Fruit fly (Drosophila melanogaster) whole organism, embryonic: ENCODE data around the gene CG13117.

Experiments used
- B-H2 ChIP-seq: fragments of 200-800 bp; sonication (Bioruptor generic); optimal IDR thresholded peaks from 2 replicates; lab custom pipeline; 2018; ENCODE audit warnings: missing biosample characterization, mild to moderate bottlenecking, missing genetic modification characterization
- BtbVII ChIP-seq: fragments of 200-800 bp; sonication (Bioruptor generic); optimal IDR thresholded peaks from 3 replicates; lab custom pipeline; 2017; ENCODE audit warnings: missing biosample characterization, mild to moderate bottlenecking, missing genetic modification characterization
- CG10565 ChIP-seq: fragments of 200-800 bp; sonication (Bioruptor generic); optimal IDR thresholded peaks from 3 replicates; lab custom pipeline; 2016; ENCODE audit warnings: missing biosample characterization, mild to moderate bottlenecking, missing genetic modification characterization
- CG11085 ChIP-seq: fragments of 200-800 bp; sonication (Bioruptor generic); IDR thresholded peaks from 2 replicates; pipeline ENCODE4 v1.3.6; 2022; ENCODE audit warnings: missing biosample characterization, missing genetic modification characterization
- CG11093 ChIP-seq: fragments of 200-800 bp; sonication (Bioruptor generic); IDR thresholded peaks from 3 replicates; pipeline ENCODE4 v1.3.6; 2022; ENCODE audit warnings: missing biosample characterization, missing genetic modification characterization
- CG11456 ChIP-seq: fragments of 200-800 bp; sonication (Bioruptor generic); IDR thresholded peaks from 3 replicates; pipeline ENCODE4 v1.3.6; 2022; ENCODE audit warnings: missing biosample characterization, missing genetic modification characterization
- CG12659 ChIP-seq: fragments of 200-800 bp; sonication (Bioruptor generic); optimal IDR thresholded peaks from 3 replicates; lab custom pipeline; 2017; ENCODE audit warnings: mild to moderate bottlenecking, missing biosample characterization, missing genetic modification reagents, missing genetic modification characterization
- CG12744 ChIP-seq: fragments of 200-800 bp; sonication (Bioruptor generic); optimal IDR thresholded peaks from 2 replicates; lab custom pipeline; 2016; ENCODE audit warnings: missing biosample characterization, missing genetic modification characterization
- CG15479 ChIP-seq: fragments of 200-800 bp; sonication (Bioruptor generic); optimal IDR thresholded peaks from 3 replicates; lab custom pipeline; 2019; ENCODE audit warnings: missing biosample characterization, mild to moderate bottlenecking, missing genetic modification characterization, moderate library complexity
- CG16863 ChIP-seq: fragments of 200-800 bp; sonication (Bioruptor generic); optimal IDR thresholded peaks from 3 replicates; lab custom pipeline; 2016; ENCODE audit warnings: missing biosample characterization, missing genetic modification characterization
- CG17186 ChIP-seq: fragments of 200-800 bp; sonication (Bioruptor generic); optimal IDR thresholded peaks from 3 replicates; lab custom pipeline; 2017; ENCODE audit warnings: missing biosample characterization, missing genetic modification reagents, missing genetic modification characterization
- CG1832 ChIP-seq: fragments of 200-800 bp; sonication (Bioruptor generic); optimal IDR thresholded peaks from 2 replicates; lab custom pipeline; 2017; ENCODE audit warnings: missing biosample characterization, mild to moderate bottlenecking, missing genetic modification characterization, inconsistent platforms
- CG2712 ChIP-seq: fragments of 200-800 bp; optimal IDR thresholded peaks from 3 replicates; lab custom pipeline; 2019; ENCODE audit warnings: missing biosample characterization, mild to moderate bottlenecking, missing genetic modification characterization, moderate library complexity
- CG34422 ChIP-seq: fragments of 200-800 bp; sonication (Bioruptor generic); IDR thresholded peaks from 3 replicates; pipeline ENCODE4 v1.3.6; 2022; ENCODE audit warnings: missing biosample characterization, missing genetic modification characterization
- CG4360 ChIP-seq: fragments of 200-800 bp; sonication (Bioruptor generic); IDR thresholded peaks from 2 replicates; pipeline ENCODE4 v1.3.6; 2022; ENCODE audit warnings: missing biosample characterization, missing genetic modification characterization
- CG4404 ChIP-seq: fragments of 200-800 bp; sonication (Bioruptor generic); IDR thresholded peaks from 2 replicates; pipeline ENCODE4 v1.3.6; 2022; ENCODE audit warnings: missing biosample characterization, missing genetic modification characterization
- CG6791 ChIP-seq: fragments of 200-800 bp; sonication (Bioruptor generic); IDR thresholded peaks from 3 replicates; pipeline ENCODE4 v1.3.6; 2022; ENCODE audit warnings: missing biosample characterization, missing genetic modification characterization; ENCODE audit not compliant: partially characterized antibody
- CG8281 ChIP-seq: fragments of 200-800 bp; sonication (Bioruptor generic); optimal IDR thresholded peaks from 2 replicates; lab custom pipeline; 2018; ENCODE audit warnings: missing biosample characterization, mild to moderate bottlenecking, missing genetic modification characterization, moderate library complexity
- Dfd ChIP-seq, 2 experiments: fragments of >200 bp; optimal IDR thresholded peaks; 2 replicates each; lab custom pipeline; 2017; ENCODE audit warnings: missing biosample characterization in 2 of 2, missing genetic modification characterization in 2 of 2
- Doc3 ChIP-seq: fragments of 200-800 bp; sonication (Bioruptor generic); IDR thresholded peaks from 3 replicates; pipeline ENCODE4 v1.3.6; 2022; ENCODE audit warnings: missing biosample characterization, missing genetic modification characterization; ENCODE audit not compliant: partially characterized antibody
- Drgx ChIP-seq: fragments of 200-800 bp; sonication (Bioruptor generic); IDR thresholded peaks from 2 replicates; pipeline ENCODE4 v1.3.6; 2022; ENCODE audit warnings: missing biosample characterization, missing genetic modification characterization
- Hand ChIP-seq: fragments of 200-800 bp; sonication (Bioruptor generic); optimal IDR thresholded peaks from 2 replicates; lab custom pipeline; 2017; ENCODE audit warnings: mild to moderate bottlenecking, missing biosample characterization, missing genetic modification reagents, missing genetic modification characterization
- Lpt ChIP-seq: fragments of >200 bp; optimal IDR thresholded peaks from 2 replicates; lab custom pipeline; 2018; ENCODE audit warnings: missing biosample characterization, missing genetic modification characterization
- Neu2 ChIP-seq: fragments of 200-800 bp; sonication (Bioruptor generic); optimal IDR thresholded peaks from 3 replicates; lab custom pipeline; 2016; ENCODE audit warnings: missing biosample characterization, missing genetic modification characterization, borderline replicate concordance
- PHDP ChIP-seq: fragments of 200-800 bp; sonication (Bioruptor generic); optimal IDR thresholded peaks from 3 replicates; lab custom pipeline; 2018; ENCODE audit warnings: missing biosample characterization, mild to moderate bottlenecking, missing genetic modification characterization, moderate library complexity
- Ptx1 ChIP-seq: fragments of 200-800 bp; sonication (Bioruptor generic); IDR thresholded peaks from 2 replicates; pipeline ENCODE4 v1.3.6; 2022; ENCODE audit warnings: missing biosample characterization, missing genetic modification characterization
- Rfx ChIP-seq: fragments of 200-800 bp; sonication (Bioruptor generic); IDR thresholded peaks from 2 replicates; pipeline ENCODE4 v1.3.6; 2022; ENCODE audit warnings: missing biosample characterization, missing genetic modification characterization
- Stat92E ChIP-seq, 3 experiments: fragments of >200 bp in 2 of 3; fragments of 200-800 bp in 1 of 3; sonication (Bioruptor generic) in 1 of 3; optimal IDR thresholded peaks; 2 replicates each; lab custom pipeline; 2017 to 2019; ENCODE audit warnings: missing biosample characterization in 3 of 3, missing genetic modification characterization in 3 of 3, mild to moderate bottlenecking in 1 of 3, moderate library complexity in 1 of 3
- Xbp1 ChIP-seq: fragments of 200-800 bp; sonication (Bioruptor generic); optimal IDR thresholded peaks from 3 replicates; lab custom pipeline; 2016; ENCODE audit warnings: missing biosample characterization, mild to moderate bottlenecking, missing genetic modification characterization
- YL-1 ChIP-seq: fragments of 200-800 bp; sonication (Bioruptor generic); optimal IDR thresholded peaks from 3 replicates; lab custom pipeline; 2017; ENCODE audit warnings: missing biosample characterization, mild to moderate bottlenecking, missing genetic modification characterization
- ac ChIP-seq: fragments of 200-800 bp; sonication (Bioruptor generic); optimal IDR thresholded peaks from 3 replicates; lab custom pipeline; 2017; ENCODE audit warnings: missing biosample characterization, mild to moderate bottlenecking, missing genetic modification characterization
- bab2 ChIP-seq: fragments of 200-800 bp; sonication (Bioruptor generic); optimal IDR thresholded peaks from 2 replicates; lab custom pipeline; 2016; ENCODE audit warnings: missing biosample characterization, missing genetic modification characterization
- br ChIP-seq: fragments of >200 bp; optimal IDR thresholded peaks from 2 replicates; lab custom pipeline; 2017
- btn ChIP-seq: fragments of 200-800 bp; sonication (Bioruptor generic); optimal IDR thresholded peaks from 2 replicates; lab custom pipeline; 2016; ENCODE audit warnings: missing biosample characterization, missing genetic modification characterization
- crc ChIP-seq: fragments of 200-800 bp; sonication (Bioruptor generic); optimal IDR thresholded peaks from 2 replicates; lab custom pipeline; 2016; ENCODE audit warnings: missing biosample characterization, missing genetic modification characterization
- dati ChIP-seq: fragments of 200-800 bp; sonication (Bioruptor generic); IDR thresholded peaks from 2 replicates; pipeline ENCODE4 v1.3.6; 2022; ENCODE audit warnings: missing biosample characterization, missing genetic modification characterization
- esg ChIP-seq: fragments of 200-800 bp; sonication (Bioruptor generic); conservative IDR thresholded peaks from 2 replicates; pipeline ENCODE4 v1.3.6; 2022; ENCODE audit warnings: missing biosample characterization, missing genetic modification characterization
- fu2 ChIP-seq: fragments of 200-800 bp; sonication (Bioruptor generic); optimal IDR thresholded peaks from 2 replicates; lab custom pipeline; 2016; ENCODE audit warnings: missing biosample characterization, missing genetic modification characterization
- gsb-n ChIP-seq: fragments of 200-800 bp; sonication (Bioruptor generic); optimal IDR thresholded peaks from 3 replicates; lab custom pipeline; 2018; ENCODE audit warnings: missing biosample characterization, mild to moderate bottlenecking, missing genetic modification characterization
- ham ChIP-seq: fragments of 200-800 bp; sonication (Bioruptor generic); IDR thresholded peaks from 2 replicates; pipeline ENCODE4 v1.3.6; 2022; ENCODE audit warnings: missing biosample characterization, missing genetic modification characterization
- jing ChIP-seq: fragments of 200-800 bp; sonication (Bioruptor generic); optimal IDR thresholded peaks from 2 replicates; lab custom pipeline; 2018; ENCODE audit warnings: missing biosample characterization, mild to moderate bottlenecking, missing genetic modification characterization
- jumu ChIP-seq: fragments of 200-800 bp; sonication (Bioruptor generic); optimal IDR thresholded peaks from 3 replicates; lab custom pipeline; 2016; ENCODE audit warnings: missing biosample characterization, missing genetic modification characterization
- lilli ChIP-seq: fragments of 200-800 bp; sonication (Bioruptor generic); optimal IDR thresholded peaks from 3 replicates; lab custom pipeline; 2016; ENCODE audit warnings: missing biosample characterization, missing genetic modification characterization
- nom ChIP-seq: fragments of 200-800 bp; sonication (Bioruptor generic); optimal IDR thresholded peaks from 2 replicates; lab custom pipeline; 2017; ENCODE audit warnings: missing biosample characterization, missing genetic modification characterization, mild to moderate bottlenecking, moderate library complexity, missing genetic modification reagents
- oc ChIP-seq: fragments of 200-800 bp; sonication (Bioruptor generic); optimal IDR thresholded peaks from 2 replicates; lab custom pipeline; 2018; ENCODE audit warnings: missing biosample characterization, mild to moderate bottlenecking, missing genetic modification characterization, moderate library complexity
- pb ChIP-seq: fragments of 200-800 bp; sonication (Bioruptor generic); optimal IDR thresholded peaks from 3 replicates; lab custom pipeline; 2016; ENCODE audit warnings: missing biosample characterization, missing genetic modification characterization
- scrt ChIP-seq: fragments of 200-800 bp; sonication (Bioruptor generic); optimal IDR thresholded peaks from 2 replicates; lab custom pipeline; 2018; ENCODE audit warnings: missing biosample characterization, mild to moderate bottlenecking, missing genetic modification characterization, moderate library complexity
- tna ChIP-seq: fragments of 200-800 bp; sonication (Bioruptor generic); IDR thresholded peaks from 2 replicates; pipeline ENCODE4 v1.3.6; 2022; ENCODE audit warnings: missing biosample characterization, missing genetic modification characterization; ENCODE audit not compliant: partially characterized antibody
- tx ChIP-seq: fragments of 200-800 bp; sonication (Bioruptor generic); optimal IDR thresholded peaks from 2 replicates; lab custom pipeline; 2016; ENCODE audit warnings: missing biosample characterization, missing genetic modification characterization

The CG13117 gene

dm6 chr2L:9779754-9780153 is 43.3 kb downstream of the CG13117 start (continued):
- no peak for TF ChIP-seq CG4404 (GFP tag; lab: Robert Waterston, UW)

dm6 chr2L:9782176-9782581 is 45.7 kb downstream of the CG13117 start, which contains the start of gene IP3K1:
IP3K1 (plus strand) TSS chr2L:9782384.
- TF ChIP-seq CG34422 (GFP tag; lab: Robert Waterston, UW) (peak; percentile 65; the same call in 1 of the 3 replicates), PHDP (tag; lab: Kevin White, UChicago) (peak; percentile 11), BtbVII (GFP tag; lab: Kevin White, UChicago) (peak; percentile 62), CG4360 (GFP tag; lab: Robert Waterston, UW) (peak; percentile 16; the same call in 1 of the 2 replicates), tx (peak; percentile 66), Ptx1 (GFP tag; lab: Robert Waterston, UW) (0 out of 2 replicates have a peak, but pooled peaks have one; percentile 7), Drgx (GFP tag; lab: Robert Waterston, UW) (peak; percentile 60), btn (GFP tag; lab: Kevin White, UChicago) (peak; percentile 24), CG12659 (peak; percentile 15), CG6791 (GFP tag; lab: Robert Waterston, UW) (peak; percentile 64; the same call in 1 of the 3 replicates), YL-1 (peak; percentile 10), Hand (GFP tag; lab: Kevin White, UChicago) (peak; percentile 61), CG11456 (GFP tag; lab: Robert Waterston, UW) (peak; percentile 45; the same call in 1 of the 3 replicates), fu2 (GFP tag; lab: Kevin White, UChicago) (no peak), B-H2 (GFP tag; lab: Kevin White, UChicago) (no peak), jumu (no peak), Lpt (GFP tag; lab: Kevin White, UChicago) (no peak), tna (no peak; the same call in 1 of the 2 replicates), ac (no peak), jing (GFP tag; lab: Kevin White, UChicago) (no peak), CG8281 (tag; lab: Kevin White, UChicago) (no peak), oc (peak; percentile 39), esg (GFP tag; lab: Robert Waterston, UW) (no peak), CG11085 (GFP tag; lab: Robert Waterston, UW) (no peak), Neu2 (GFP tag; lab: Kevin White, UChicago) (no peak), CG1832 (GFP tag; lab: Kevin White, UChicago) (no peak), ham (GFP tag; lab: Robert Waterston, UW) (no peak), crc (GFP tag; lab: Kevin White, UChicago) (no peak), nom (GFP tag; lab: Kevin White, UChicago) (peak; percentile 85), scrt (GFP tag; lab: Kevin White, UChicago) (peak; percentile 15), pb (GFP tag; lab: Kevin White, UChicago) (peak; percentile 50), CG10565 (no peak), CG12744 (peak; percentile 16), CG17186 (no peak), CG15479 (GFP tag; lab: Kevin White, UChicago) (no peak), gsb-n (tag; lab: Kevin White, UChicago) (peak; percentile 76), Xbp1 (GFP tag; lab: Kevin White, UChicago) (peak; percentile 29), lilli (GFP tag; lab: Kevin White, UChicago) (peak; percentile 16), Rfx (GFP tag; lab: Robert Waterston, UW) (peak; percentile 73), CG11093 (GFP tag; lab: Robert Waterston, UW) (no peak), dati (GFP tag; lab: Robert Waterston, UW) (no peak), br (lab: Kevin White, UChicago) (no peak), bab2 (GFP tag; lab: Kevin White, UChicago) (no peak), Stat92E (GFP tag; optimal IDR thresholded peaks at IDR 0.05; lab: Kevin White, UChicago) (peak in 1 of 3 experiments; percentile 65), Dfd (GFP tag; optimal IDR thresholded peaks at IDR 0.05; lab: Kevin White, UChicago) (no peak), CG16863 (GFP tag; lab: Kevin White, UChicago) (no peak), CG2712 (tag; lab: Kevin White, UChicago) (peak; percentile 27), Doc3 (no peak)
